Fruit fly (Drosophila melanogaster): ENCODE measurements around the gene Pbp95.
A peak's percentile ranks its signal among the peaks of the same experiment; 100 is the strongest.

The Pbp95 gene

dm6 chr3R:8013121-8014009, at the start of gene Pbp95, which contains the start of gene CG10435 (continued):
- TF ChIP-seq CG14965 (GFP tag; optimal IDR thresholded peaks at IDR 0.05; ENCODE audit: borderline replicate concordance) (no peak), ara (GFP tag; IDR thresholded peaks at IDR 0.05) (no peak), CTCF (GFP tag; optimal IDR thresholded peaks at IDR 0.05) (no peak), CG10366 (GFP tag; IDR thresholded peaks at IDR 0.05) (peak; percentile 30), Dp (GFP tag; optimal IDR thresholded peaks at IDR 0.05) (no peak), CG31224 (GFP tag; IDR thresholded peaks at IDR 0.05) (peak; percentile 38; the same call in 1 of the 2 replicates), crp (GFP tag; optimal IDR thresholded peaks at IDR 0.05) (peak; percentile 35 to 88), chm (GFP tag; IDR thresholded peaks at IDR 0.05) (0 out of 2 replicates have a peak, but pooled peaks have one; percentile 39), pb (GFP tag; optimal IDR thresholded peaks at IDR 0.05) (no peak), Oaz (GFP tag; IDR thresholded peaks at IDR 0.05) (peak; percentile 43), CG14014 (GFP tag; IDR thresholded peaks at IDR 0.05) (peak; percentile 38; the same call in 1 of the 2 replicates), odd (GFP tag; optimal IDR thresholded peaks at IDR 0.05) (no peak), fd102C (GFP tag; optimal IDR thresholded peaks at IDR 0.05) (no peak), lola (GFP tag; optimal IDR thresholded peaks at IDR 0.05) (peak in 1 of 3 experiments; percentile 57), CG12236 (GFP tag; optimal IDR thresholded peaks at IDR 0.05) (no peak), CG10267 (tag; optimal IDR thresholded peaks at IDR 0.05) (peak; percentile 86), zen (tag; optimal IDR thresholded peaks at IDR 0.05) (no peak), CG17802 (tag; optimal IDR thresholded peaks at IDR 0.05) (no peak), Ets65A (GFP tag) (peak; percentile 70), pum (GFP tag; optimal IDR thresholded peaks at IDR 0.05) (peak; percentile 29), CG3163 (GFP tag; optimal IDR thresholded peaks at IDR 0.05) (no peak), stwl (tag; optimal IDR thresholded peaks at IDR 0.05) (peak; percentile 13), Opbp (GFP tag; IDR thresholded peaks at IDR 0.05; ENCODE audit: partially characterized antibody) (peak; percentile 52; the same call in 1 of the 3 replicates), CG4282 (GFP tag; optimal IDR thresholded peaks at IDR 0.05) (no peak), tll (GFP tag; optimal IDR thresholded peaks at IDR 0.05) (peak in 1 of 2 experiments; percentile 98), schlank (tag; optimal IDR thresholded peaks at IDR 0.05) (no peak), tin (GFP tag; optimal IDR thresholded peaks at IDR 0.05) (peak; percentile 45), kni (GFP tag; optimal IDR thresholded peaks at IDR 0.05) (no peak), phol (tag; optimal IDR thresholded peaks at IDR 0.05) (peak; percentile 33), gem (tag; optimal IDR thresholded peaks at IDR 0.05) (no peak), dpn (GFP tag; optimal IDR thresholded peaks at IDR 0.05) (peak; percentile 43 to 48), NFAT (GFP tag; IDR thresholded peaks at IDR 0.05) (peak; percentile 70), Hr3 (GFP tag; optimal IDR thresholded peaks at IDR 0.05) (peak; percentile 49), CG4328 (GFP tag; optimal IDR thresholded peaks at IDR 0.05) (no peak), oc (tag; optimal IDR thresholded peaks at IDR 0.05) (no peak), ind (GFP tag; optimal IDR thresholded peaks at IDR 0.05) (peak; percentile 69), Atf-2 (GFP tag; optimal IDR thresholded peaks at IDR 0.05) (peak; percentile 45), CG5953 (GFP tag; IDR thresholded peaks at IDR 0.05) (0 out of 2 replicates have a peak, but pooled peaks have one; percentile 33), Sry-β (GFP tag; optimal IDR thresholded peaks at IDR 0.05) (peak; percentile 87), zen2 (GFP tag; IDR thresholded peaks at IDR 0.05; ENCODE audit: partially characterized antibody) (peak; percentile 61; the same call in 2 of the 3 replicates), tgo (GFP tag; IDR thresholded peaks at IDR 0.05) (peak; percentile 48; the same call in 2 of the 3 replicates), BtbVII (GFP tag; optimal IDR thresholded peaks at IDR 0.05) (no peak), D19B (GFP tag; optimal IDR thresholded peaks at IDR 0.05) (peak; percentile 96), CG15696 (tag; optimal IDR thresholded peaks at IDR 0.05) (no peak), CG8089 (GFP tag; optimal IDR thresholded peaks at IDR 0.05) (no peak), z (GFP tag; IDR thresholded peaks at IDR 0.05) (no peak), Aef1 (GFP tag; IDR thresholded peaks at IDR 0.05) (peak; percentile 68), nau (GFP tag; optimal IDR thresholded peaks at IDR 0.05) (no peak)

All from whole organism, embryonic.